Fruit fly (Drosophila melanogaster) whole organism: Measurements from ENCODE around the gene CG15185.

Source experiments
- Dll ChIP-seq: fragments of >200 bp; optimal IDR thresholded peaks from 2 replicates; lab custom pipeline; 2017
- psq ChIP-seq: fragments of >200 bp; optimal IDR thresholded peaks from 2 replicates; lab custom pipeline; 2017

DNA sequence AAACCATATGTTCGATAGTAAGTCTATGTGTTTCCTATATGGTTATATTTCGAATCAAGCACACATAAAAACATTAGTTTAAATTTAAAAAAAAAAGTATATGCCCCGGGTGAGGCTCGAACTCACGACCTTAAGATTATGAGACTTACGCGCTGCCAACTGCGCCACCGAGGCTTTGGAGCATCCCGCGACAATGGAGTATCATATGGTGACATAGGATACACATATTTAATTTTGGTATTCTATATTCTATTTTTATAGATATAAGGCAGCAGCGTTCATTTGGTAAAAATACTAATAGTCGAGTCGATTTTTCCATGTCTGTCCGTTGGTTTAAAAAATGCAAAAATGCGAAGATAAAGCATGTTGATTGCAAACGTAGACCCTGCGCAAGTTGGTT, 31.4 kb upstream of the CG15185 start:
- TF ChIP-seq Dll (lab: Kevin White, UChicago) (no peak), psq (no peak)
